Worm (Caenorhabditis elegans) whole organism, L4 larva: ENCODE data around the gene nhr-149.

ENCODE experiments used
- R02D3.7 ChIP-seq: fragments of 150-350 bp; sonication (generic microtip); optimal IDR thresholded peaks from 3 replicates; lab custom pipeline; 2014; ENCODE audit warnings: missing biosample characterization, missing genetic modification characterization
- T26A8.4 ChIP-seq: fragments of 200-800 bp; sonication (Bioruptor generic); IDR thresholded peaks from 2 replicates; pipeline ENCODE4 v1.3.6; 2022; ENCODE audit warnings: missing genetic modification characterization, missing compliant biosample characterization
- Y5F2A.4 ChIP-seq: fragments of 200-800 bp; sonication (Bioruptor generic); optimal IDR thresholded peaks from 2 replicates; lab custom pipeline; 2018; ENCODE audit warnings: mild to moderate bottlenecking, missing genetic modification characterization, missing compliant biosample characterization
- ama-1 ChIP-seq: fragments of 150-350 bp; optimal IDR thresholded peaks from 2 replicates; lab custom pipeline; 2014; ENCODE audit warnings: inconsistent platforms, mixed read lengths
- ceh-62 ChIP-seq: sonication (generic microtip); optimal IDR thresholded peaks from 2 replicates; lab custom pipeline; 2017; ENCODE audit warnings: missing biosample characterization, missing genetic modification characterization
- ces-1 ChIP-seq: fragments of 150-350 bp; sonication (generic microtip); optimal IDR thresholded peaks from 4 replicates; lab custom pipeline; 2014; ENCODE audit warnings: missing biosample characterization, missing genetic modification reagents, missing genetic modification characterization
- daf-16 ChIP-seq, 3 experiments: sonication (generic microtip); optimal IDR thresholded peaks; 2 replicates each; lab custom pipeline; 2016 to 2017; ENCODE audit warnings: missing genetic modification characterization in 3 of 3, missing genetic modification reagents in 3 of 3, mild to moderate bottlenecking in 2 of 3, missing compliant biosample characterization in 2 of 3, missing biosample characterization in 1 of 3, moderate library complexity in 1 of 3
- dmd-6 ChIP-seq: fragments of 200-800 bp; sonication (Bioruptor generic); IDR thresholded peaks from 2 replicates; pipeline ENCODE4 v1.3.6; 2022; ENCODE audit warnings: missing genetic modification reagents, missing genetic modification characterization, missing compliant biosample characterization
- dmd-8 ChIP-seq: fragments of 200-800 bp; sonication (Bioruptor generic); IDR thresholded peaks from 2 replicates; pipeline ENCODE4 v1.3.6; 2022; ENCODE audit warnings: missing genetic modification characterization, missing compliant biosample characterization
- dmd-9 ChIP-seq: fragments of 200-800 bp; sonication (Bioruptor generic); IDR thresholded peaks from 2 replicates; pipeline ENCODE4 v1.3.6; 2022; ENCODE audit warnings: missing genetic modification reagents, missing genetic modification characterization, missing compliant biosample characterization
- dpl-1 ChIP-seq: fragments of 150-350 bp; optimal IDR thresholded peaks from 2 replicates; lab custom pipeline; 2014; ENCODE audit warnings: missing biosample characterization, missing genetic modification reagents, missing genetic modification characterization
- gei-8 ChIP-seq: fragments of 200-800 bp; sonication (Bioruptor generic); optimal IDR thresholded peaks from 2 replicates; lab custom pipeline; 2018; ENCODE audit warnings: mild to moderate bottlenecking, missing genetic modification characterization, missing compliant biosample characterization
- hlh-11 ChIP-seq: fragments of 200-800 bp; sonication (Bioruptor generic); optimal IDR thresholded peaks from 2 replicates; lab custom pipeline; 2018; ENCODE audit warnings: mild to moderate bottlenecking, missing genetic modification characterization, missing compliant biosample characterization
- jun-1 ChIP-seq: fragments of 150-350 bp; optimal IDR thresholded peaks from 2 replicates; lab custom pipeline; 2014; ENCODE audit warnings: missing biosample characterization, missing genetic modification reagents, missing genetic modification characterization
- lim-7 ChIP-seq: fragments of 200-800 bp; sonication (Bioruptor generic); IDR thresholded peaks from 2 replicates; pipeline ENCODE4 v1.3.6; 2022; ENCODE audit warnings: missing genetic modification characterization, missing compliant biosample characterization
- lin-15B ChIP-seq: fragments of 150-350 bp; sonication (generic microtip); optimal IDR thresholded peaks from 3 replicates; lab custom pipeline; 2014; ENCODE audit warnings: missing biosample characterization, missing genetic modification characterization
- lin-38 ChIP-seq: fragments of 200-800 bp; sonication (Bioruptor generic); IDR thresholded peaks from 2 replicates; pipeline ENCODE4 v1.3.6; 2022; ENCODE audit warnings: missing genetic modification reagents, missing genetic modification characterization, missing compliant biosample characterization
- lin-39 ChIP-seq: fragments of 150-350 bp; optimal IDR thresholded peaks from 2 replicates; lab custom pipeline; 2014; ENCODE audit warnings: missing biosample characterization, missing genetic modification reagents, missing genetic modification characterization
- mdl-1 ChIP-seq, 2 experiments: fragments of 150-350 bp in 1 of 2; sonication (generic microtip) in 1 of 2; optimal IDR thresholded peaks; 2 replicates each; lab custom pipeline; 2014 to 2017; ENCODE audit warnings: missing biosample characterization in 2 of 2, missing genetic modification characterization in 2 of 2
- mep-1 ChIP-seq: fragments of 150-350 bp; sonication (generic microtip); optimal IDR thresholded peaks from 3 replicates; lab custom pipeline; 2014; ENCODE audit warnings: missing biosample characterization, missing genetic modification characterization
- mes-2 ChIP-seq: sonication (generic microtip); optimal IDR thresholded peaks from 2 replicates; lab custom pipeline; 2016; ENCODE audit warnings: missing genotype, mild to moderate bottlenecking, missing genetic modification characterization, missing compliant biosample characterization; ENCODE audit not compliant: poor library complexity, severe bottlenecking
- mxl-2 ChIP-seq: fragments of 200-800 bp; sonication (Bioruptor generic); conservative IDR thresholded peaks from 2 replicates; pipeline ENCODE4 v1.3.6; 2022; ENCODE audit warnings: missing genetic modification reagents, missing genetic modification characterization, missing compliant biosample characterization
- nhr-237 ChIP-seq: sonication (generic microtip); optimal IDR thresholded peaks from 2 replicates; lab custom pipeline; 2017; ENCODE audit warnings: missing biosample characterization, missing genetic modification characterization
- nhr-25 ChIP-seq: sonication (generic microtip); optimal IDR thresholded peaks from 2 replicates; lab custom pipeline; 2017; ENCODE audit warnings: missing genetic modification characterization, mild to moderate bottlenecking, missing compliant biosample characterization, antibody characterized with exemption, moderate library complexity, borderline replicate concordance; ENCODE audit not compliant: insufficient read depth
- nhr-28 ChIP-seq: fragments of 150-350 bp; optimal IDR thresholded peaks from 2 replicates; lab custom pipeline; 2014; ENCODE audit warnings: missing biosample characterization, missing genetic modification characterization
- nhr-6 ChIP-seq: fragments of 150-350 bp; optimal IDR thresholded peaks from 2 replicates; lab custom pipeline; 2014; ENCODE audit warnings: missing biosample characterization, missing genetic modification characterization
- nhr-77 ChIP-seq: fragments of 150-350 bp; optimal IDR thresholded peaks from 2 replicates; lab custom pipeline; 2014; ENCODE audit warnings: missing biosample characterization, missing genetic modification characterization
- pqm-1 ChIP-seq: sonication (generic microtip); optimal IDR thresholded peaks from 2 replicates; lab custom pipeline; 2017; ENCODE audit warnings: missing biosample characterization, missing genetic modification characterization
- unc-130 ChIP-seq: sonication (generic microtip); optimal IDR thresholded peaks from 2 replicates; lab custom pipeline; 2016; ENCODE audit warnings: missing genetic modification reagents, missing genetic modification characterization, missing compliant biosample characterization
- unc-62 ChIP-seq, 3 experiments: fragments of 150-350 bp in 1 of 3; sonication (generic microtip); optimal IDR thresholded peaks in 2 of 3; peaks in 1 of 3; 1 replicate in 1 of 3; 2 replicates in 2 of 3; lab custom pipeline; 2014 to 2017; ENCODE audit warnings: missing biosample characterization in 3 of 3, missing genetic modification characterization in 3 of 3, missing genetic modification reagents in 3 of 3, missing genotype in 1 of 3
- vab-7 ChIP-seq: fragments of 200-800 bp; sonication (Bioruptor generic); IDR thresholded peaks from 2 replicates; pipeline ENCODE4 v1.3.6; 2022; ENCODE audit warnings: missing genetic modification reagents, missing genetic modification characterization, missing compliant biosample characterization
- zfp-3 ChIP-seq: fragments of 200-800 bp; sonication (Bioruptor generic); conservative IDR thresholded peaks from 2 replicates; pipeline ENCODE4 v1.3.6; 2022; ENCODE audit warnings: missing genetic modification reagents, missing genetic modification characterization, missing compliant biosample characterization
- ztf-7 ChIP-seq: fragments of 150-350 bp; optimal IDR thresholded peaks from 2 replicates; lab custom pipeline; 2014; ENCODE audit warnings: missing biosample characterization, missing genetic modification characterization

Gene nhr-149

DNA sequence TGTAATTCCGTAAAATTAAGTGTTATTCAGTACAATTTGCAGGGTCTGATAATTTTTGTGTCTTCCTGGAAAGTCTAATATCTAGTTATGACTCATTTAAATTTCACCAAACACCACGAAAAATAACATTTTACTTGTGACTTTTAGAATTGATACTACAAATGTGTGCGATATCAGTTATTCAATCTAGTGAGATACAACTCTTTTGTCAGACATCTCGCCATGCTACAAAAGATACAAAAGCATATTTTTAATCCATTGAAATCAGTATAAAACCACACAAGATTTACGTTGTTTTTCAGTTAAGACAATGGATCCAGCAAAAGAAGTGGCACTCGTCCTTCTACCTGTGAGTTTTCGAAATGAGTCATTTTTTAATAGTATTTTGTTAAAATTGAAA, 24.6 kb upstream of the nhr-149 start, which contains the start of gene srx-56:
Gene srx-56, plus strand, starts transcription at position 301 of the 400 bp plus-strand sequence.
- TF ChIP-seq unc-62 (GFP tag; optimal IDR thresholded peaks at IDR 0.05 in 1 of 2; lab: Kevin White, UChicago) (peak in 1 of 2 experiments; percentile 20), unc-62 (tag; optimal IDR thresholded peaks at IDR 0.05; lab: Kevin White, UChicago) (no peak), ztf-7 (tag; lab: Kevin White, UChicago) (no peak)

DNA sequence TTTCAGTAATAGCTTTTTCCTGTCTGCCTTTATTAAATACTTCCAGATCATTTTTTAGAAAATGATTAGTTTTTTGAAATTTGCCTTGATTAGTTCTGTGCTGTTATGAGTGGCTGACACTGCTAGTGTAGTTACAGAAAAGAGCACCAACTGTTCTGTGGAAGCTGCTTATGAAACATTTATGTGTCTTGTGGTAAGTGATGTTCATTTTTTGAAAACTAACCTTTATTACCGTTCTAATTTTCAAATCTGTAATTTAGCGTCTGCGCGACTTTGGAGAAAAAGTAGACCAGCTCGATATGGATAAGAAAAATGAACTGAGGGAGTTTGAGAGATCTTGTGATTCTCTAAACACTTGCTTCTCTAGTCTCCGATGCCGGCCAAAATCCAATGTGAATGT, 20.1 kb upstream of the nhr-149 start, which contains the start of gene srj-14:
Gene srj-14, plus strand, starts transcription at position 131 of the 400 bp plus-strand sequence.
- TF ChIP-seq unc-62 (GFP tag; optimal IDR thresholded peaks at IDR 0.05 in 1 of 2; lab: Kevin White, UChicago) (peak in 1 of 2 experiments; percentile 93), unc-62 (tag; optimal IDR thresholded peaks at IDR 0.05; lab: Kevin White, UChicago) (no peak), jun-1 (tag; lab: Kevin White, UChicago) (no peak), vab-7 (GFP tag; lab: Robert Waterston, UW) (no peak), mes-2 (tag; lab: Kevin White, UChicago) (no peak)

DNA sequence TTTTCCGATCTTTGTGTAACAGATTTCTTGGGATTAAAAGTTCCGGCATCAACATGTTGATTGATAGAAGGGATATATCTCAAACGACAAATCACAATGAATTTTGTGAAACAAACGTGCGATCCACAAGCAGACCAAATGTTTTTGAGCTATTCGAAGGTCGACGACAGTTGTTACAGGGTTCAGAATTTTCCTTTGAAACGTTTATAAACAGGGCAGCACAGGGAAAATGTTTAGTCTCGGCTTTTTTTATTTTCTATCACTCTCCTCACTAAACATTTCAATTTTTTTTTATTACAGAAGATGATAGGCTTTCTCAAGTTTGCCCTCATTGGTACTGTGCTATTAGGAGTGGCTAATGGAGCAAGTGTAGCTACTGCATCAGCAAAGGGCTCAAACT, 15.5 kb upstream of the nhr-149 start, which contains the start of gene exc-13:
Gene exc-13, plus strand, starts transcription at position 301 of the 400 bp plus-strand sequence.
- TF ChIP-seq daf-16 (GFP tag; optimal IDR thresholded peaks at IDR 0.05; lab: Kevin White, UChicago), result peak in 1 of 2 experiments; percentile 90
- no peak for TF ChIP-seq daf-16 (tag; optimal IDR thresholded peaks at IDR 0.05; lab: Kevin White, UChicago)
- TF ChIP-seq nhr-237 (tag; lab: Kevin White, UChicago), result no peak
- TF ChIP-seq, all 104 proteins: peak for 1

DNA sequence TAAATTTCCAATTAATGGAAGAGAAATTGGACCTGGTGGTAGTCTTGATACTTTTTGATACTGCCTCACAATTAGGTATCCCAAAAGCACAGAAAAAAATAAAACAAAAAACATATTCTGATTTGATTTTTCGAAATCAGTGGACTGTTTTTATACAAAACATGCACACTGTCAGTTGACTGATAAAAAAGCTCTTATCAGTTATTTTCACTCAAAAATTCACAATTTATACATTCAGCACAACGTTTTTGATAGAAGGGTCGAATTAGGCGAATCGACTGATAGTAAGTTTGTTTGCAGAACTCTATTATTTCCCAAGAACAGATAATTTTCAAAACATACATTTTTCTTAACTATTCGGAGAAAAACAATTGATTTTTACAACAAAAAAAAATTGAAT, 14.6 kb upstream of the nhr-149 start, which contains the start of gene cyp-35A2:
Gene cyp-35A2, minus strand, starts transcription at position 124 of the 400 bp plus-strand sequence.
- TF ChIP-seq dmd-6 (peak; percentile 57; the same call in 1 of the 2 replicates), dmd-8 (no peak), dpl-1 (GFP tag; lab: Kevin White, UChicago) (no peak), Y5F2A.4 (GFP tag; lab: Kevin White, UChicago) (no peak), lin-39 (tag; lab: Kevin White, UChicago) (no peak), nhr-25 (no peak), unc-130 (GFP tag; lab: Kevin White, UChicago) (no peak), ama-1 (no peak), lin-38 (no peak), lim-7 (GFP tag; lab: Robert Waterston, UW) (no peak), hlh-11 (tag; lab: Kevin White, UChicago) (peak; percentile 53), pqm-1 (tag; lab: Kevin White, UChicago) (peak; percentile 52), dmd-9 (no peak), T26A8.4 (no peak), nhr-77 (tag; lab: Kevin White, UChicago) (no peak), zfp-3 (GFP tag; lab: Robert Waterston, UW) (no peak), ztf-7 (tag; lab: Kevin White, UChicago) (no peak), gei-8 (no peak), nhr-6 (tag; lab: Kevin White, UChicago) (no peak), daf-16 (GFP tag; optimal IDR thresholded peaks at IDR 0.05; lab: Kevin White, UChicago) (no peak), daf-16 (tag; optimal IDR thresholded peaks at IDR 0.05; lab: Kevin White, UChicago) (peak; percentile 91), nhr-28 (tag; lab: Kevin White, UChicago) (peak; percentile 71), R02D3.7 (tag; lab: Kevin White, UChicago) (no peak), unc-62 (GFP tag; optimal IDR thresholded peaks at IDR 0.05 in 1 of 2; lab: Kevin White, UChicago) (no peak), unc-62 (tag; optimal IDR thresholded peaks at IDR 0.05; lab: Kevin White, UChicago) (no peak), lin-15B (tag; lab: Kevin White, UChicago) (no peak)
- TF ChIP-seq, all 104 proteins: peak for 5

DNA sequence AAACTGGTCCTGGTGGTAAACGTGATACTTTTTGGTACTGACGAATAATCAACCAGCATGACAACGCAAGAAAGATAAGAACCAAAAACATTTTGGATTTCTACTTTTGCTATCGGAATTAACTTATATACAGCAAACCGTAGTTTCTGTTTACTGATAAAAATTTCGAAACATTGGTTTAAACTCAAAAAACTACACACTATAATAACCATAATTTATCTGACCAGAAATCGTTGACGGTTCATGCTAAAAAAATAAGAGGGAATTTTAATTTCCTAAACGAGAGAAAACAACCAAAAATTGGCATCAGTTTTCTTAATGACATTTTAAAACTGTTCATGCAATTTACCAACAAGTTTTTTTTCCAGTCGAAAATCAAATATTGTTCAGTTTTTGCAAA, 12.2 kb upstream of the nhr-149 start, which contains the start of gene cyp-35A1:
Gene cyp-35A1, minus strand, starts transcription at position 101 of the 400 bp plus-strand sequence.
- TF ChIP-seq dmd-6 (no peak), mep-1 (tag; lab: Kevin White, UChicago) (no peak), ceh-62 (no peak), ces-1 (GFP tag; lab: Kevin White, UChicago) (no peak), mxl-2 (GFP tag; lab: Robert Waterston, UW) (no peak), mdl-1 (tag; optimal IDR thresholded peaks at IDR 0.05; lab: Kevin White, UChicago) (no peak)
